Worm (Caenorhabditis elegans) whole organism, L4/young adult: ENCODE measurements around the gene lron-2.

Experiments
- W03F9.2 ChIP-seq: fragments of 150-350 bp; optimal IDR thresholded peaks from 2 replicates; lab custom pipeline; 2014; ENCODE audit warnings: missing biosample characterization, missing genetic modification characterization
- dao-5 ChIP-seq: sonication (generic microtip); optimal IDR thresholded peaks from 2 replicates; lab custom pipeline; 2016; ENCODE audit warnings: missing genotype, missing genetic modification characterization, moderate library complexity, missing compliant biosample characterization
- him-1 ChIP-seq: sonication (generic microtip); optimal IDR thresholded peaks from 2 replicates; lab custom pipeline; 2016; ENCODE audit warnings: missing genotype, missing genetic modification reagents, missing genetic modification characterization, missing compliant biosample characterization

DNA sequence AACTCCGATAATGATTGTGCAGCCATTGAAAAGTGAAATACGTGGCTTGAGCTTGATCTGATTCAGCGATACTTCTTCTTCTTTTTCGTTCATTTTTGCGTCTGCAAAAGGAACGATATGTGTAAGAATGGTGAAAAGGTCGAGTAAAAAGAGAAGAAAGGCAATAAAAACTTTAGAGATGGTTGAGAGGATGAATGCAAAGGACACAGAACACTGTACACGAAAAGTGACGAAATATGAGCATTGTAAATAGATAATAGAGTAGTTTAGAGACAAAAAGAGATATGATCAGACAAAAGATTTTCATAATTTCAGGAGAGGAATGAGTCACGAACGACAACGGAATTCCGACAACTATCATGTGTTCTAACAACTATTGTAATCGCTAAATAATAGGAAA lies 41.1 kb downstream of the lron-2 start, which contains the start of gene aat-2:
- TF ChIP-seq him-1 (tag; lab: Kevin White, UChicago) (no peak), dao-5 (tag; lab: Kevin White, UChicago) (no peak), W03F9.2 (tag; lab: Kevin White, UChicago) (no peak)
